Worm (Caenorhabditis elegans) whole organism, L4/young adult: ENCODE data around the gene rgs-2.

Source experiments
- W03F9.2 ChIP-seq: fragments of 150-350 bp; optimal IDR thresholded peaks from 2 replicates; lab custom pipeline; 2014; ENCODE audit warnings: missing biosample characterization, missing genetic modification characterization
- dao-5 ChIP-seq: sonication (generic microtip); optimal IDR thresholded peaks from 2 replicates; lab custom pipeline; 2016; ENCODE audit warnings: missing genotype, missing genetic modification characterization, moderate library complexity, missing compliant biosample characterization
- him-1 ChIP-seq: sonication (generic microtip); optimal IDR thresholded peaks from 2 replicates; lab custom pipeline; 2016; ENCODE audit warnings: missing genotype, missing genetic modification reagents, missing genetic modification characterization, missing compliant biosample characterization

rgs-2 gene

DNA sequence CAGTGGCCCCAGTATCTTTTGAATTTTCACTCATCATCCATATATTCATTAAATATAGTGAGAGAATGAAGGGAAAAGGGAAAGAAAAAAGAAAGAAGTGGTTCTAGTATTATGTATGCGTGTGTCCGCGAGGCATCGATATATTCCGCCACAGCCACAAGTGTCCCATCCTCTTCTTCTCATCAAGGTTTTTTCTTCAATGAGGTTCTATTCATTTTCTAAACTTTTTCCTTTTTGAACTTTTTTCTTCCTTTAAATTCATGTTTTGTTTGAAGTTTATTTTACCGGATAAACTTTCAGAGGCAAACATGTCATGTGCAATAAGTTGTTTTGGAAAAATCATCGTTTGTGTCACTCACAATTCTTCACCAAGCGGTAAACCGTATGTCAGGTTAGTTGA, at the start of gene rgs-2:
rgs-2 (plus strand) TSS at position 301 of the 400 bp plus-strand sequence.
- TF ChIP-seq dao-5 (tag; lab: Kevin White, UChicago), result no peak
- no peak for TF ChIP-seq him-1
- TF ChIP-seq W03F9.2 (tag; lab: Kevin White, UChicago), result no peak

DNA sequence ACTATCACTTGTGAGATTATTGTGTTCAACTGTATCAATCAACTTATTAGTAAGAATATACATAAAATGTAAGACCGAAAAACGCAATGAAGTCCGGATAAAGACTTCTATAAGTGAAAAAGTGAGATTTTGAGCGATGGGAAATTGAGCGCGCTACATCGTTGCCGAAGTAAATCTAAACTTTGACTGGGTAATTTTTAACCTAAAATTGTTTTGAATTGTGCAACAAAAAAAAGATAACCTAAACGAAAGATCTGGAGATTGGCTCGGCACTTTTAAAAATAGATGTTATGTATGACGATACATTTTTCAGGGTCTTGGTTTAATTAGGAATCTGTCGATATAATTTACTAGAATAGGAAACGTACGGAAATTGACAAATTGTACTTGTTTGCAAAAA, 49.3 kb upstream of the rgs-2 start:
- no peak for TF ChIP-seq dao-5 (tag; lab: Kevin White, UChicago)
- TF ChIP-seq W03F9.2 (tag; lab: Kevin White, UChicago), result peak; percentile 34

DNA sequence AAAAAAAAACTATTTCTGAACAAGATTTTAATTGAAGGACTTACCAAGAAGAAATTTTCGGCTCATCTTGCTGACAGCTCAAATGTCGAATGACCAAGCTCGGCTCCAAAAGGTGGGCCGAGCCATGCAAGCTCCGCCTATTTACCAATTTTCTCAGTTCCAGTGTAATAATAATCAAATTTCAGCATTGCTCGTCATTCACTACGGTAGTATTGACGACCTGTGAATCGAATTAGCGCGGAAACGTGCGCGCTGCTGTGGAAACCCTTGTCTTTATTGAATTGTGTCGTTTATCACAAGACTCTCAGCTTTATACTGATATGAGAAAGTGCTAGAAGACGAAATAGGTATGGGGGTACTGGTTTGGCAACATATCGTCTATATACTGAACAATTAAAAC, 48.9 kb upstream of the rgs-2 start, which contains the start of gene nlp-76:
nlp-76 (minus strand) TSS at position 367 of the 400 bp plus-strand sequence.
- no peak for TF ChIP-seq him-1
- TF ChIP-seq dao-5 (tag; lab: Kevin White, UChicago), result no peak
- no peak for TF ChIP-seq W03F9.2 (tag; lab: Kevin White, UChicago)

DNA sequence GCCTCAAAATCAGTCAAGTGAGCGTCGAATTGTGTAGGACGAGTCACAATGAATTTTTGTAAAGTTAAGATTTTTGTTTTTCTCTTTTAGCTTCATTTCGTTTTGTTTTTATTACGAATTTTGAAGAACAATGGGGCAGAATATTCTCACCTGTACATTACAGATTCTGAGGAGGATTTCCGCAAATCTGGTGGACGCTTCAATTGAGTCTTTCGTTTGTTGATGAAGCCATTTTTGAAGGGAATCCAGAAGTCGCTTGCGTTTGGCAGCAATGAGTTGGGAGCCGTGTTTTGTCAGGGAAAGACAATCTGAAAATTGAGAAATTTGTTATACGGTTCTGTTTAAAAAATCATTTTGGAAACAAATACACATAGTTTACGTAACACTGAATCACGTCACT, 48.0 kb upstream of the rgs-2 start:
- TF ChIP-seq dao-5 (tag; lab: Kevin White, UChicago) (no peak), him-1 (no peak), W03F9.2 (tag; lab: Kevin White, UChicago) (no peak)

DNA sequence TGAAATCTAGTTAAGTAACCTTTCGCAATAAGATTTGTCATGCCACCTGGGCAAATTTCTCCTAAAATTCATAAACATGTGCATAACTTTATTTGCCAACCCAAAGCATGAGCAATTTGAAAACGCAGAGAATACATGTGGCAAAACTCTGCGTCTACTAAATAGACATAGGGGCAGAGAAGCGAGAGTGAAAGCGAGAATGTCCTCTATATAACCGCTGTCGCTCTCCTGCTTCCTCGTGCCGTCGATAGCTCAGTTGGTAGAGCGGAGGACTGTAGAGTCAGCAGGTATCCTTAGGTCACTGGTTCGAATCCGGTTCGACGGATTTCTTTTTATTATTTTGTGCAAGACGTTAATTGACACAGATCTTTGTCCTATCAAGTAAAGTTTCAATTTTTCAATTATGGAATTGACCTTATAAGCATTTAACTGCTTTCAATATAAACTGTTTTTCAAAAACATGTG, 47.4 kb upstream of the rgs-2 start:
- TF ChIP-seq him-1, result peak; percentile 86
- TF ChIP-seq W03F9.2 (tag; lab: Kevin White, UChicago), result no peak
- peak; percentile 88 for TF ChIP-seq dao-5 (tag; lab: Kevin White, UChicago)

ce11 chrX:12665799-12666198, 46.7 kb upstream of the rgs-2 start:
- no peak for TF ChIP-seq W03F9.2 (tag; lab: Kevin White, UChicago)

- TF ChIP-seq him-1, result no peak
- TF ChIP-seq W03F9.2 (tag; lab: Kevin White, UChicago), result no peak
- TF ChIP-seq dao-5 (tag; lab: Kevin White, UChicago), result no peak
Observed at ce11 chrX:12667804-12668511, 44.5 kb upstream of the rgs-2 start, which contains the start of gene nhr-17. nhr-17 (minus strand) TSS chrX:12667854.

ce11 chrX:12668941-12669501, 43.4 kb upstream of the rgs-2 start:
- TF ChIP-seq him-1 (no peak), W03F9.2 (tag; lab: Kevin White, UChicago) (no peak), dao-5 (tag; lab: Kevin White, UChicago) (no peak)

DNA sequence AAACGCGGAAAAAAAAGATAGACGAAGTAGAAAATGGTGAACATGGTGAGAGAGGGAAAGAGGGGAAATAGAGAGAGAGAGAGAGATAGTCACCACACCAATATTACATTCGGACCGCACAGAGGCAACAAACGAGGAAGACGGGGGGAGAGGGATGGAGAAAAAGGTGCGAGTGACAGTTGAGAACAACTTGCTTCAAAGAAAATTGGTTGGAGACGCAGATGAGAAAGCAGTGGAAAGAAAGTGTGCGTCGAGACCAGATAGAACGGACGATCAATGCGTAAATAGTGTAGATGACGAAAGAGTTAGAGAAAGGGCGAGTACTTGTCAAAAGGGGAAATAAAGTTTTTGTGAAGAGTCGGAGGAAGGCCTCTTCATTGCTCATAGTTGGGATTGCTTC, 42.1 kb upstream of the rgs-2 start:
- TF ChIP-seq dao-5 (tag; lab: Kevin White, UChicago) (no peak), him-1 (peak; percentile 20), W03F9.2 (tag; lab: Kevin White, UChicago) (peak; percentile 31)

DNA sequence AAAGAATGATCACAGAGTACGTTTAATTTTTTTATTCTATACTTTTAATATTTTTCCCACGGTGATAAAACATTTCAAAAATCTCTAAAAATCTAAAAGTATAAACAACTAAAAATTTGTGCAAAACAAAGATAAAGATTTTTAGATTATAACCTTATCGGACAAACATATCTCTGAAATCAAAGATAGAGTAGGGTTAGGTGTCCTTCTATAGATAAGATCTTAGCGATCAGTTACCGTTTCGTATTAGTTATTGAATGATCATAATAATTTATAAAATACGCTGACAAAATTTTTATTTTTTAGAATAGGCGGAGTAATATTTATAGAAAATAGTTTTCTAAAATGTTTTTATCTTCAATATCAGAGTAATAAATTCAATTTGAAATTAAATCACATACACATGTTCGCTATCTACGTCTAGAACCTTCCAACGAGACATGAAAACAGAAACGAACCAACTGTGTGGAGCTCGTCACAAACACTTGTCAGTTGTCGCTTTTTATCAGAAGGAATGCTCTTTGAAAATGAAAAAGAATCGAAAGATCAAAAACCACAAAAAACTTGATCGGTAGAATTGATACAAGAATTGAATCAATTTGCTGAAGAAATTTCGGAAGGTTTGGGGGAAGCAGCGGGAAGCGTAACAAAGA, 40.7 kb upstream of the rgs-2 start:
- no peak for TF ChIP-seq W03F9.2 (tag; lab: Kevin White, UChicago)
- no peak for TF ChIP-seq him-1
- TF ChIP-seq dao-5 (tag; lab: Kevin White, UChicago), result no peak

- TF ChIP-seq dao-5 (tag; lab: Kevin White, UChicago), result no peak
- TF ChIP-seq him-1, result no peak
- no peak for TF ChIP-seq W03F9.2 (tag; lab: Kevin White, UChicago)
Observed at ce11 chrX:12677113-12677512, 35.3 kb upstream of the rgs-2 start.

DNA sequence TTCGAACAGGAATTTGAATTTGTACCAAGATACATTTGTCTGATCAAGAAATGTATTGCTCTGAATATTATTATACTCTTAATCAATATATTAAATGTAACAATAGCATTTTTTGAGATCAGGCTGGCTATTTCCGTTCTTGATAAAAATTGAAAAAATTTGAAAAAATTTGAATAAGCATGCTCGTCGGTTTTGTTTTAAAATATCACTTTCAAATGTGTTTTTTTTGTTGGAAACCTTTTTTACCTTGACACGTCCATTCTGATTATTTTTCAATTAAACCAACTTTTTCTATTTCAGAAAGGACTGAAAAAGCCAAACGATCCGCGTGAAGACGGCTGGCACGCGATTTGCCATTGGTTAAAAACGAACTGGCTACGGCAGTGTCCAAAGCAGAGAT, 33.9 kb upstream of the rgs-2 start, which contains the start of gene adt-1:
adt-1 (plus strand) TSS at position 301 of the 400 bp plus-strand sequence.
- TF ChIP-seq W03F9.2 (tag; lab: Kevin White, UChicago) (no peak), him-1 (no peak), dao-5 (tag; lab: Kevin White, UChicago) (no peak)

DNA sequence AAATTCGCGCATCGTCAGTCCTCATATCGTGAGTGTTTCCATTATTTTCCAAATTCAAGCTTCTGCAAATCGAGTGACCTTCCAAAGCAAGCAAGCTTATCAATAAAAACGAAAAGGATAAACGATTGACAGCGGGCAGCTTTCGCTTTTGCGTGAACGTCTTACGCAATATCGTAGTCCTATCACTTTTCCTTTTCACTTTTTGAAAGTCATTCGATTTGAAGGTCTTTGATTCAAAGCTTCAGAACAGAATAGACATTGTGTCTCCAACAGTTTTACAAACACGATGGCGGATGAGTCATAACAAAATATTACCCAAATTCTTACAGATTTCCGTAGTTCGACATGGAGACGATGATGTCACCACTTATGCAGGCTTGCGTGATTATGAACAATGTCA, 32.9 kb upstream of the rgs-2 start:
- no peak for TF ChIP-seq dao-5 (tag; lab: Kevin White, UChicago)
- no peak for TF ChIP-seq W03F9.2 (tag; lab: Kevin White, UChicago)
- TF ChIP-seq him-1, result no peak

ce11 chrX:12687482-12687881, 25.0 kb upstream of the rgs-2 start:
- TF ChIP-seq him-1 (no peak), dao-5 (tag; lab: Kevin White, UChicago) (no peak), W03F9.2 (tag; lab: Kevin White, UChicago) (no peak)
